Worm (Caenorhabditis elegans) whole organism, L1 larva: ENCODE data around the gene srg-6.

Experiments used
- ceh-82 ChIP-seq, 3 experiments: fragments of 150-350 bp in 1 of 3; sonication (generic microtip) in 2 of 3; optimal IDR thresholded peaks; 2 replicates each; lab custom pipeline; 2014 to 2017; ENCODE audit warnings: missing biosample characterization in 3 of 3, missing genetic modification characterization in 3 of 3
- ces-1 ChIP-seq: fragments of 150-350 bp; optimal IDR thresholded peaks from 2 replicates; lab custom pipeline; 2014; ENCODE audit warnings: missing biosample characterization, missing genetic modification reagents, missing genetic modification characterization
- efl-3 ChIP-seq: fragments of 200-800 bp; sonication (Bioruptor generic); optimal IDR thresholded peaks from 2 replicates; lab custom pipeline; 2018; ENCODE audit warnings: mild to moderate bottlenecking, missing genetic modification characterization, missing compliant biosample characterization
- elt-3 ChIP-seq, 6 experiments: fragments of 150-350 bp in 1 of 6; sonication (generic microtip); optimal IDR thresholded peaks; 2 replicates each; lab custom pipeline; 2017 to 2018; ENCODE audit warnings: missing biosample characterization in 6 of 6, missing genetic modification characterization in 6 of 6, inconsistent platforms in 1 of 6
- fkh-4 ChIP-seq: sonication (generic microtip); optimal IDR thresholded peaks from 2 replicates; lab custom pipeline; 2016; ENCODE audit warnings: missing compliant biosample characterization, missing genetic modification characterization, borderline replicate concordance
- fkh-8 ChIP-seq: sonication (generic microtip); optimal IDR thresholded peaks from 2 replicates; lab custom pipeline; 2016; ENCODE audit warnings: mild to moderate bottlenecking, missing genetic modification characterization, missing compliant biosample characterization
- grh-1 ChIP-seq: fragments of 200-800 bp; sonication (Bioruptor generic); IDR thresholded peaks from 2 replicates; pipeline ENCODE4 v1.3.6; 2022; ENCODE audit warnings: missing genetic modification reagents, missing genetic modification characterization, missing compliant biosample characterization
- jun-1 ChIP-seq: fragments of 150-350 bp; optimal IDR thresholded peaks from 2 replicates; lab custom pipeline; 2014; ENCODE audit warnings: missing biosample characterization, missing genetic modification reagents, missing genetic modification characterization
- mep-1 ChIP-seq: fragments of 150-350 bp; optimal IDR thresholded peaks from 2 replicates; lab custom pipeline; 2014; ENCODE audit warnings: missing biosample characterization, missing genetic modification characterization
- nhr-11 ChIP-seq: fragments of 150-350 bp; optimal IDR thresholded peaks from 2 replicates; lab custom pipeline; 2014; ENCODE audit warnings: missing biosample characterization, missing genetic modification characterization
- nhr-28 ChIP-seq: fragments of 150-350 bp; optimal IDR thresholded peaks from 2 replicates; lab custom pipeline; 2014; ENCODE audit warnings: missing biosample characterization, missing genetic modification characterization
- nhr-71 ChIP-seq: sonication (generic microtip); optimal IDR thresholded peaks from 2 replicates; lab custom pipeline; 2016; ENCODE audit warnings: mild to moderate bottlenecking, missing genetic modification characterization, moderate library complexity, missing compliant biosample characterization
- unc-30 ChIP-seq: sonication (generic microtip); optimal IDR thresholded peaks from 2 replicates; lab custom pipeline; 2017; ENCODE audit warnings: missing biosample characterization, missing genetic modification characterization
- unc-62 ChIP-seq: fragments of 150-350 bp; optimal IDR thresholded peaks from 2 replicates; lab custom pipeline; 2014; ENCODE audit warnings: missing biosample characterization, missing genetic modification reagents, missing genetic modification characterization

DNA sequence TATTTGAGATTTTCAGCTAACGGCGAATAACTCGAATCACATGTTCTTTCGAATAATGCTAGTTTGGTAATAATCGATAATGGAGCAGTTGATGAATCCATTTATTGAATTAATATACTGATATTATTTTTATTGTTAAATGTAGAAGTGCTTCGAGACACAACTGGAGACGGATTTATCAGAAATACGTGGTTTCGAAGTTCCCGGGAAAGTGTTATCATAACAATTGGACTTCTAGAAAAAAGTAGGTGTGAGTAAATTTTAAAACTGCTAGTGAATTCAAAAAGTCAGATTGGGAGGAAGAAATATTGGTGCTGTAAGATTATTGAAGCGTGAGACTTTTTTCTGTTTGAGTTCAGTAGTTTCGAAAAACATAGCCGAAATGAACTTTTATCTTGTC lies 5.7 kb downstream of the srg-6 start, which contains the start of gene srg-2:
- TF ChIP-seq grh-1 = no peak
- no peak for TF ChIP-seq mep-1 (tag; lab: Kevin White, UChicago)
- no peak for TF ChIP-seq fkh-4 (tag; lab: Kevin White, UChicago)
- TF ChIP-seq elt-3 (tag; optimal IDR thresholded peaks at IDR 0.05; lab: Kevin White, UChicago) = no peak
- TF ChIP-seq efl-3 (GFP tag; lab: Kevin White, UChicago) = no peak
- no peak for TF ChIP-seq nhr-11
- TF ChIP-seq nhr-28 = no peak
- TF ChIP-seq unc-30 (tag; lab: Kevin White, UChicago) = no peak
- no peak for TF ChIP-seq ces-1 (GFP tag; lab: Kevin White, UChicago)
- TF ChIP-seq nhr-71 = no peak
- TF ChIP-seq unc-62 (GFP tag; lab: Kevin White, UChicago) = no peak
- TF ChIP-seq jun-1 (tag; lab: Kevin White, UChicago) = no peak
- TF ChIP-seq ceh-82 (tag; optimal IDR thresholded peaks at IDR 0.05; lab: Kevin White, UChicago) = no peak
- no peak for TF ChIP-seq fkh-8 (tag; lab: Kevin White, UChicago)
